Worm (Caenorhabditis elegans): Measurements from ENCODE around the gene B0222.11.

- TF ChIP-seq ztf-11 (tag; optimal IDR thresholded peaks at IDR 0.05) = no peak
- peak; percentile 47 for TF ChIP-seq gmeb-1 (tag; optimal IDR thresholded peaks at IDR 0.05)
- TF ChIP-seq lsy-2 (tag; optimal IDR thresholded peaks at IDR 0.05) = peak in 1 of 2 experiments; percentile 82
Observed at ce11 chrV:9212499-9212898, 44.5 kb upstream of the B0222.11 start.
